Worm (Caenorhabditis elegans) whole organism, L4/young adult: Measurements from ENCODE around the gene K09C4.10.

ENCODE experiments used
- W03F9.2 ChIP-seq: fragments of 150-350 bp; optimal IDR thresholded peaks from 2 replicates; lab custom pipeline; 2014; ENCODE audit warnings: missing biosample characterization, missing genetic modification characterization
- dao-5 ChIP-seq: sonication (generic microtip); optimal IDR thresholded peaks from 2 replicates; lab custom pipeline; 2016; ENCODE audit warnings: missing genotype, missing genetic modification characterization, moderate library complexity, missing compliant biosample characterization
- him-1 ChIP-seq: sonication (generic microtip); optimal IDR thresholded peaks from 2 replicates; lab custom pipeline; 2016; ENCODE audit warnings: missing genotype, missing genetic modification reagents, missing genetic modification characterization, missing compliant biosample characterization

ce11 chrX:3262600-3262999 is 17.4 kb downstream of the K09C4.10 start, which contains the start of gene fbxb-71:
- no peak for TF ChIP-seq him-1
- no peak for TF ChIP-seq dao-5 (tag; lab: Kevin White, UChicago)
- no peak for TF ChIP-seq W03F9.2 (tag; lab: Kevin White, UChicago)
